Worm (Caenorhabditis elegans) whole organism, midembryonic: ENCODE data around the gene nemt-1.

Source experiments
- cog-1 ChIP-seq: sonication (generic microtip); optimal IDR thresholded peaks from 2 replicates; lab custom pipeline; 2016; ENCODE audit warnings: missing genetic modification characterization, missing compliant biosample characterization
- tab-1 ChIP-seq: fragments of 200-800 bp; sonication (Bioruptor generic); IDR thresholded peaks from 2 replicates; pipeline ENCODE4 v1.3.6; 2022; ENCODE audit warnings: missing genetic modification characterization, missing compliant biosample characterization

- TF ChIP-seq tab-1 (GFP tag; lab: Robert Waterston, UW), result no peak
- no peak for TF ChIP-seq cog-1
These were observed 4.8 kb upstream of the nemt-1 start, which contains the start of the genes nspg-11 and F49C12.15 for ce11 chrIV:9323989-9324506.
